Fruit fly (Drosophila melanogaster) whole organism, prepupa: ENCODE data around the gene CG15445.
A peak's percentile ranks its signal among the peaks of the same experiment; 100 is the strongest.

Source experiments
- CG10631 ChIP-seq: fragments of 200-800 bp; sonication (Bioruptor generic); optimal IDR thresholded peaks from 2 replicates; lab custom pipeline; 2016; ENCODE audit warnings: missing biosample characterization, missing genetic modification characterization
- CG10669 ChIP-seq: fragments of 200-800 bp; sonication (Bioruptor generic); optimal IDR thresholded peaks from 3 replicates; lab custom pipeline; 2018; ENCODE audit warnings: missing biosample characterization, mild to moderate bottlenecking, missing genetic modification characterization, moderate library complexity
- CG11294 ChIP-seq: fragments of 200-800 bp; sonication (Bioruptor generic); IDR thresholded peaks from 2 replicates; pipeline ENCODE4 v1.3.6; 2022; ENCODE audit warnings: missing biosample characterization, missing genetic modification characterization
- CG11902 ChIP-seq: fragments of 200-800 bp; sonication (Bioruptor generic); optimal IDR thresholded peaks from 3 replicates; lab custom pipeline; 2016; ENCODE audit warnings: missing biosample characterization, missing genetic modification characterization
- CG15336 ChIP-seq: fragments of 200-800 bp; sonication (Bioruptor generic); IDR thresholded peaks from 2 replicates; pipeline ENCODE4 v1.3.6; 2022; ENCODE audit warnings: missing biosample characterization, missing genetic modification characterization
- CG1621 ChIP-seq: fragments of 200-800 bp; sonication (Bioruptor generic); optimal IDR thresholded peaks from 3 replicates; lab custom pipeline; 2018; ENCODE audit warnings: missing biosample characterization, mild to moderate bottlenecking, missing genetic modification characterization
- CG3032 ChIP-seq: fragments of 200-800 bp; optimal IDR thresholded peaks from 2 replicates; lab custom pipeline; 2019; ENCODE audit warnings: missing biosample characterization, mild to moderate bottlenecking, missing genetic modification characterization, moderate library complexity
- CG31627 ChIP-seq: fragments of 200-800 bp; sonication (Bioruptor generic); optimal IDR thresholded peaks from 3 replicates; lab custom pipeline; 2016; ENCODE audit warnings: missing biosample characterization, missing genetic modification characterization
- CG34406 ChIP-seq: fragments of 200-800 bp; sonication (Bioruptor generic); optimal IDR thresholded peaks from 3 replicates; lab custom pipeline; 2016; ENCODE audit warnings: missing biosample characterization, missing genetic modification characterization
- CG3919 ChIP-seq: fragments of 200-800 bp; sonication (Bioruptor generic); optimal IDR thresholded peaks from 3 replicates; lab custom pipeline; 2016; ENCODE audit warnings: missing biosample characterization, missing genetic modification characterization
- CG4318 ChIP-seq: fragments of 200-800 bp; sonication (Bioruptor generic); optimal IDR thresholded peaks from 3 replicates; lab custom pipeline; 2017; ENCODE audit warnings: missing biosample characterization, mild to moderate bottlenecking, missing genetic modification characterization
- CG6163 ChIP-seq: fragments of 200-800 bp; sonication (Bioruptor generic); IDR thresholded peaks from 3 replicates; pipeline ENCODE4 v1.3.6; 2022; ENCODE audit warnings: missing biosample characterization, missing genetic modification characterization
- CG6276 ChIP-seq: fragments of 200-800 bp; sonication (Bioruptor generic); optimal IDR thresholded peaks from 2 replicates; lab custom pipeline; 2017; ENCODE audit warnings: missing biosample characterization, mild to moderate bottlenecking, missing genetic modification characterization
- CG6792 ChIP-seq: fragments of 200-800 bp; sonication (Bioruptor generic); optimal IDR thresholded peaks from 3 replicates; lab custom pipeline; 2016; ENCODE audit warnings: missing biosample characterization, missing genetic modification characterization
- CG6808 ChIP-seq: fragments of 200-800 bp; sonication (Bioruptor generic); optimal IDR thresholded peaks from 3 replicates; lab custom pipeline; 2017; ENCODE audit warnings: missing biosample characterization, missing genetic modification characterization, mild to moderate bottlenecking, moderate library complexity, missing genetic modification reagents
- CG7368 ChIP-seq: fragments of 200-800 bp; sonication (Bioruptor generic); optimal IDR thresholded peaks from 3 replicates; lab custom pipeline; 2016; ENCODE audit warnings: missing biosample characterization, missing genetic modification characterization
- CG8319 ChIP-seq: fragments of 200-800 bp; sonication (Bioruptor generic); optimal IDR thresholded peaks from 3 replicates; lab custom pipeline; 2016; ENCODE audit warnings: missing biosample characterization, missing genetic modification characterization
- CG9139 ChIP-seq: fragments of 200-800 bp; sonication (Bioruptor generic); optimal IDR thresholded peaks from 3 replicates; lab custom pipeline; 2017; ENCODE audit warnings: missing biosample characterization, mild to moderate bottlenecking, missing genetic modification characterization
- Eip75B ChIP-seq: fragments of 200-800 bp; sonication (Bioruptor generic); optimal IDR thresholded peaks from 3 replicates; lab custom pipeline; 2016; ENCODE audit warnings: missing biosample characterization, missing genetic modification characterization
- Eip78C ChIP-seq: fragments of 200-800 bp; sonication (Bioruptor generic); peaks from one replicate; lab custom pipeline; 2016; ENCODE audit warnings: missing biosample characterization, missing genetic modification characterization
- Eip93F ChIP-seq: fragments of 200-800 bp; sonication (Bioruptor generic); optimal IDR thresholded peaks from 2 replicates; lab custom pipeline; 2016; ENCODE audit warnings: missing biosample characterization, mild to moderate bottlenecking, missing genetic modification characterization
- Ets21C ChIP-seq: fragments of 200-800 bp; sonication (Bioruptor generic); optimal IDR thresholded peaks from 3 replicates; lab custom pipeline; 2016; ENCODE audit warnings: missing biosample characterization, missing genetic modification characterization
- Ets96B ChIP-seq: fragments of 200-800 bp; optimal IDR thresholded peaks from 2 replicates; lab custom pipeline; 2019; ENCODE audit warnings: missing biosample characterization, mild to moderate bottlenecking, missing genetic modification characterization, moderate library complexity
- Gug ChIP-seq: fragments of 200-800 bp; sonication (Bioruptor generic); IDR thresholded peaks from 2 replicates; pipeline ENCODE4 v1.3.6; 2022; ENCODE audit warnings: missing biosample characterization, missing genetic modification characterization
- Hr38 ChIP-seq: sonication (Bioruptor generic); optimal IDR thresholded peaks from 2 replicates; lab custom pipeline; 2016; ENCODE audit warnings: missing biosample characterization, missing genetic modification characterization
- Hr39 ChIP-seq: fragments of 200-800 bp; sonication (Bioruptor generic); optimal IDR thresholded peaks from 2 replicates; lab custom pipeline; 2016; ENCODE audit warnings: missing biosample characterization, missing genetic modification characterization
- Hr4 ChIP-seq: fragments of 200-800 bp; sonication (Bioruptor generic); optimal IDR thresholded peaks from 3 replicates; lab custom pipeline; 2016; ENCODE audit warnings: missing biosample characterization, missing genetic modification characterization
- Lpt ChIP-seq: fragments of 200-800 bp; sonication (Bioruptor generic); optimal IDR thresholded peaks from 3 replicates; lab custom pipeline; 2016; ENCODE audit warnings: missing biosample characterization, missing genetic modification characterization
- Met ChIP-seq: fragments of 200-800 bp; sonication (Bioruptor generic); optimal IDR thresholded peaks from 3 replicates; lab custom pipeline; 2016; ENCODE audit warnings: missing biosample characterization, missing genetic modification characterization
- OdsH ChIP-seq: fragments of 200-800 bp; sonication (Bioruptor generic); optimal IDR thresholded peaks from 3 replicates; lab custom pipeline; 2016; ENCODE audit warnings: missing biosample characterization, missing genetic modification characterization
- Smox ChIP-seq: fragments of 200-800 bp; sonication (Bioruptor generic); optimal IDR thresholded peaks from 3 replicates; lab custom pipeline; 2016; ENCODE audit warnings: missing biosample characterization, missing genetic modification characterization
- Sox102F ChIP-seq: fragments of 200-800 bp; sonication (Bioruptor generic); optimal IDR thresholded peaks from 2 replicates; lab custom pipeline; 2016; ENCODE audit warnings: missing biosample characterization, mild to moderate bottlenecking, missing genetic modification characterization
- Sox14 ChIP-seq: fragments of 200-800 bp; sonication (Bioruptor generic); optimal IDR thresholded peaks from 3 replicates; lab custom pipeline; 2016; ENCODE audit warnings: missing biosample characterization, missing genetic modification characterization
- Sox15 ChIP-seq: fragments of 200-800 bp; sonication (Bioruptor generic); optimal IDR thresholded peaks from 3 replicates; lab custom pipeline; 2016; ENCODE audit warnings: missing biosample characterization, missing genetic modification characterization
- achi ChIP-seq: fragments of 200-800 bp; sonication (Bioruptor generic); optimal IDR thresholded peaks from 3 replicates; lab custom pipeline; 2016; ENCODE audit warnings: missing biosample characterization, missing genetic modification characterization
- acj6 ChIP-seq: fragments of 200-800 bp; sonication (Bioruptor generic); optimal IDR thresholded peaks from 3 replicates; lab custom pipeline; 2016; ENCODE audit warnings: missing biosample characterization, missing genetic modification characterization
- cyc ChIP-seq: fragments of 200-800 bp; sonication (Bioruptor generic); optimal IDR thresholded peaks from 3 replicates; lab custom pipeline; 2016; ENCODE audit warnings: missing biosample characterization, missing genetic modification characterization
- dsx ChIP-seq: fragments of 200-800 bp; optimal IDR thresholded peaks from 3 replicates; lab custom pipeline; 2019; ENCODE audit warnings: missing biosample characterization, mild to moderate bottlenecking, missing genetic modification characterization, moderate library complexity; ENCODE audit not compliant: poor library complexity, severe bottlenecking
- fd59A ChIP-seq: fragments of 200-800 bp; sonication (Bioruptor generic); optimal IDR thresholded peaks from 2 replicates; lab custom pipeline; 2017; ENCODE audit warnings: missing biosample characterization, mild to moderate bottlenecking, missing genetic modification characterization, missing genetic modification reagents
- fd85E ChIP-seq: fragments of 200-800 bp; sonication (Bioruptor generic); optimal IDR thresholded peaks from 3 replicates; lab custom pipeline; 2016; ENCODE audit warnings: missing biosample characterization, missing genetic modification characterization
- fkh ChIP-seq: fragments of 200-800 bp; sonication (Bioruptor generic); optimal IDR thresholded peaks from 3 replicates; lab custom pipeline; 2017; ENCODE audit warnings: missing biosample characterization, mild to moderate bottlenecking, missing genetic modification characterization, moderate library complexity
- net ChIP-seq: fragments of 200-800 bp; sonication (Bioruptor generic); optimal IDR thresholded peaks from 3 replicates; lab custom pipeline; 2016; ENCODE audit warnings: missing biosample characterization, missing genetic modification characterization
- pdm3 ChIP-seq: fragments of 200-800 bp; sonication (Bioruptor generic); optimal IDR thresholded peaks from 3 replicates; lab custom pipeline; 2016; ENCODE audit warnings: missing biosample characterization, missing genetic modification characterization
- salr ChIP-seq, 2 experiments: fragments of 200-800 bp; sonication (Bioruptor generic); optimal IDR thresholded peaks; 3 replicates each; lab custom pipeline; 2016 to 2018; ENCODE audit warnings: missing biosample characterization in 2 of 2, missing genetic modification characterization in 2 of 2, mild to moderate bottlenecking in 1 of 2
- spab ChIP-seq: fragments of 200-800 bp; sonication (Bioruptor generic); optimal IDR thresholded peaks from 2 replicates; lab custom pipeline; 2017; ENCODE audit warnings: missing biosample characterization, mild to moderate bottlenecking, missing genetic modification characterization, missing genetic modification reagents
- ss ChIP-seq, 2 experiments: fragments of 200-800 bp; sonication (Bioruptor generic); optimal IDR thresholded peaks; 2 replicates in 1 of 2; 3 replicates in 1 of 2; lab custom pipeline; 2017 to 2018; ENCODE audit warnings: mild to moderate bottlenecking in 2 of 2, missing biosample characterization in 2 of 2, missing genetic modification characterization in 2 of 2, moderate library complexity in 1 of 2
- topi ChIP-seq: fragments of 200-800 bp; sonication (Bioruptor generic); optimal IDR thresholded peaks from 3 replicates; lab custom pipeline; 2016; ENCODE audit warnings: missing biosample characterization, missing genetic modification characterization

CG15445 gene

DNA sequence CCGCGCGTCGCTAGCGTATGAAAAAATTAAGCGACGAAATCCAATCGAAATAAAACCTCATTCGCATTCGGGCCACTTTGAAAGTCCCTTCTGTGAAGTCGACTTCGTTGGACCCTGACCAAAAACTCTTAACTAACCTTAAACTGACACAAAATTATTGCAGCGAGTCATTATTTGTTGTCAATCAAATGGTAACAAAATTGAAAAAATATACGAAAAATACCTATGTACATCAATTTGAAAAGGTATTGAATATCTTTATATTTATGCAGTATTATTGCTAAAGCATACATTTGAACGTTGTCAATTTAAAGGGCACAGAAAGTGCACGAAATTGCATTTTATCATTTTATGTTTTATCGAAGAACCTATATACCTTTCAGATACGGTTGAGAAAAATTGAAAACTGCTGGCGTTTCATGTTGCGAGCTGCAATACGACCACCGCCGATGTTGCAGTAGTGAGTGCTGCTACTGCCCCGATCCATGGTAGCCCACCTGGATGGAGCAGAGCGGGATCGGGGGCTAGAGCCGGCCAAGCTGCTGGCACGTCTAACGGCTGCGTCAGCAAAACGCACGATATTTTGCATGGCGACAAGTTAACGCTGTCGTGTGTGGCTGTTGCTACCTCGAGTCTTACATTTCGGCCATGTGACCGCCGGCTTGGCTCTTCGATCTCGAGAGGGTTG, 43.2 kb upstream of the CG15445 start (continued):
- TF ChIP-seq topi (GFP tag; lab: Kevin White, UChicago) (peak; percentile 47), fd59A (peak; percentile 37), Ets96B (tag; lab: Kevin White, UChicago) (peak; percentile 35), Met (GFP tag; lab: Kevin White, UChicago) (peak; percentile 64), CG15336 (GFP tag; lab: Robert Waterston, UW) (peak; percentile 40; the same call in 1 of the 2 replicates), Hr4 (peak; percentile 79), dsx (GFP tag; lab: Kevin White, UChicago) (no peak), CG4318 (GFP tag; lab: Kevin White, UChicago) (peak; percentile 75), fkh (no peak), CG6792 (GFP tag; lab: Kevin White, UChicago) (peak; percentile 47), Eip75B (GFP tag; lab: Kevin White, UChicago) (peak; percentile 9)

- TF ChIP-seq salr (GFP tag; optimal IDR thresholded peaks at IDR 0.05; lab: Kevin White, UChicago) = peak; percentile 11 to 26
- TF ChIP-seq CG6792 (GFP tag; lab: Kevin White, UChicago) = peak; percentile 59
- no peak for TF ChIP-seq CG9139 (GFP tag; lab: Kevin White, UChicago)
- peak; percentile 60 for TF ChIP-seq cyc (GFP tag; lab: Kevin White, UChicago)
- TF ChIP-seq acj6 (GFP tag; lab: Kevin White, UChicago) = peak; percentile 62
- TF ChIP-seq Sox15 = peak; percentile 24
- peak; percentile 57 for TF ChIP-seq Gug
- peak; percentile 73 for TF ChIP-seq Sox14
- peak; percentile 73 for TF ChIP-seq Hr4
- peak; percentile 74 for TF ChIP-seq OdsH (GFP tag; lab: Kevin White, UChicago)
- peak; percentile 89 for TF ChIP-seq Eip78C (GFP tag; lab: Kevin White, UChicago)
- peak; percentile 66 for TF ChIP-seq CG3919 (GFP tag; lab: Kevin White, UChicago)
- peak; percentile 63 for TF ChIP-seq CG11294 (GFP tag; lab: Robert Waterston, UW)
- peak; percentile 78 for TF ChIP-seq net (GFP tag; lab: Kevin White, UChicago)
- peak; percentile 63 for TF ChIP-seq Ets21C (GFP tag; lab: Kevin White, UChicago)
- TF ChIP-seq CG10669 (GFP tag; lab: Kevin White, UChicago) = peak; percentile 45
- TF ChIP-seq CG31627 (GFP tag; lab: Kevin White, UChicago) = peak; percentile 71
- TF ChIP-seq dsx (GFP tag; lab: Kevin White, UChicago) = peak; percentile 47
- TF ChIP-seq achi = peak; percentile 66
- peak; percentile 78 for TF ChIP-seq Met (GFP tag; lab: Kevin White, UChicago)
- TF ChIP-seq CG3032 (tag; lab: Kevin White, UChicago) = peak; percentile 33
- no peak for TF ChIP-seq Eip93F (GFP tag; lab: Kevin White, UChicago)
- TF ChIP-seq CG7368 (GFP tag; lab: Kevin White, UChicago) = peak; percentile 29
- peak; percentile 47 for TF ChIP-seq Ets96B (tag; lab: Kevin White, UChicago)
- TF ChIP-seq CG11902 (GFP tag; lab: Kevin White, UChicago) = peak; percentile 27
- TF ChIP-seq fd85E = no peak
- peak; percentile 83 for TF ChIP-seq CG15336 (GFP tag; lab: Robert Waterston, UW)
- TF ChIP-seq CG10631 (GFP tag; lab: Kevin White, UChicago) = peak; percentile 61
- no peak for TF ChIP-seq Hr38 (GFP tag; lab: Kevin White, UChicago)
- TF ChIP-seq pdm3 (GFP tag; lab: Kevin White, UChicago) = peak; percentile 68
- peak; percentile 73 for TF ChIP-seq Hr39 (GFP tag; lab: Kevin White, UChicago)
- TF ChIP-seq Lpt (GFP tag; lab: Kevin White, UChicago) = peak; percentile 76
- TF ChIP-seq CG8319 = peak; percentile 3
- TF ChIP-seq fd59A = peak; percentile 11
- TF ChIP-seq ss (GFP tag; optimal IDR thresholded peaks at IDR 0.05; lab: Kevin White, UChicago) = peak in 1 of 2 experiments; percentile 29
- peak; percentile 64 for TF ChIP-seq CG4318 (GFP tag; lab: Kevin White, UChicago)
- TF ChIP-seq CG6808 = peak; percentile 5
- no peak for TF ChIP-seq spab (GFP tag; lab: Kevin White, UChicago)
- peak; percentile 40 for TF ChIP-seq CG34406
- peak; percentile 73 for TF ChIP-seq CG6276 (GFP tag; lab: Kevin White, UChicago)
- TF ChIP-seq CG6163 (GFP tag; lab: Robert Waterston, UW) = peak; percentile 86
- peak; percentile 67 for TF ChIP-seq Smox (GFP tag; lab: Kevin White, UChicago)
- TF ChIP-seq CG1621 (tag; lab: Kevin White, UChicago) = no peak
- peak; percentile 52 for TF ChIP-seq fkh
- peak; percentile 72 for TF ChIP-seq Sox102F (GFP tag; lab: Kevin White, UChicago)
Measured at dm6 chrX:21074329-21074708, 42.6 kb upstream of the CG15445 start.
